Worm (Caenorhabditis elegans) whole organism, mixed stage, embryonic: Measurements from ENCODE around the gene T21E8.5.

Experiments used
- ces-1 ChIP-seq: fragments of 150-350 bp; optimal IDR thresholded peaks from 2 replicates; lab custom pipeline; 2014; ENCODE audit warnings: missing biosample characterization, missing genetic modification reagents, missing genetic modification characterization
- lsy-2 ChIP-seq: fragments of 150-350 bp; optimal IDR thresholded peaks from 2 replicates; lab custom pipeline; 2014; ENCODE audit warnings: missing biosample characterization, missing genetic modification characterization
- nhr-76 ChIP-seq: sonication (generic microtip); optimal IDR thresholded peaks from 2 replicates; lab custom pipeline; 2017; ENCODE audit warnings: missing biosample characterization, missing genetic modification characterization
- pha-4 ChIP-seq: fragments of 150-350 bp; optimal IDR thresholded peaks from 2 replicates; lab custom pipeline; 2018; ENCODE audit warnings: missing biosample characterization, missing genetic modification reagents, missing genetic modification characterization
- sem-2 ChIP-seq: fragments of 200-800 bp; sonication (Bioruptor generic); optimal IDR thresholded peaks from 2 replicates; lab custom pipeline; 2018; ENCODE audit warnings: mild to moderate bottlenecking, missing genetic modification characterization, missing compliant biosample characterization
- tbx-8 ChIP-seq: fragments of 200-800 bp; sonication (Bioruptor generic); optimal IDR thresholded peaks from 2 replicates; lab custom pipeline; 2018; ENCODE audit warnings: mild to moderate bottlenecking, missing genetic modification characterization, moderate library complexity, missing compliant biosample characterization
- unc-39 ChIP-seq: fragments of 150-350 bp; optimal IDR thresholded peaks from 2 replicates; lab custom pipeline; 2014; ENCODE audit warnings: missing biosample characterization, missing genetic modification characterization

ce11 chrX:10927136-10927535 lies 41.2 kb downstream of the T21E8.5 start:
- TF ChIP-seq pha-4 (tag; lab: Kevin White, UChicago) (no peak), lsy-2 (tag; lab: Kevin White, UChicago) (no peak), unc-39 (no peak), nhr-76 (tag; lab: Kevin White, UChicago) (no peak), tbx-8 (GFP tag; lab: Kevin White, UChicago) (no peak), ces-1 (GFP tag; lab: Kevin White, UChicago) (no peak), sem-2 (GFP tag; lab: Kevin White, UChicago) (no peak)
